Fruit fly (Drosophila melanogaster) whole organism, embryonic: ENCODE data around the gene CG31268.

Experiments used
- Atf-2 ChIP-seq: fragments of 200-800 bp; sonication (Bioruptor generic); optimal IDR thresholded peaks from 2 replicates; lab custom pipeline; 2016; ENCODE audit warnings: missing biosample characterization, missing genetic modification characterization
- B-H1 ChIP-seq: fragments of 200-800 bp; sonication (Bioruptor generic); IDR thresholded peaks from 3 replicates; pipeline ENCODE4 v1.3.6; 2022; ENCODE audit warnings: missing biosample characterization, missing genetic modification characterization
- CG10462 ChIP-seq: fragments of 200-800 bp; sonication (Bioruptor generic); optimal IDR thresholded peaks from 2 replicates; lab custom pipeline; 2016; ENCODE audit warnings: missing biosample characterization, missing genetic modification characterization
- CG11723 ChIP-seq: fragments of 200-800 bp; sonication (Bioruptor generic); optimal IDR thresholded peaks from 2 replicates; lab custom pipeline; 2017; ENCODE audit warnings: missing biosample characterization, mild to moderate bottlenecking, missing genetic modification characterization
- CG13624 ChIP-seq: fragments of 200-800 bp; sonication (Bioruptor generic); optimal IDR thresholded peaks from 2 replicates; lab custom pipeline; 2016; ENCODE audit warnings: missing biosample characterization, missing genetic modification characterization
- CG15073 ChIP-seq: fragments of 200-800 bp; sonication (Bioruptor generic); optimal IDR thresholded peaks from 2 replicates; lab custom pipeline; 2016; ENCODE audit warnings: missing biosample characterization, missing genetic modification characterization
- CG1647 ChIP-seq: fragments of 200-800 bp; sonication (Bioruptor generic); optimal IDR thresholded peaks from 3 replicates; lab custom pipeline; 2016; ENCODE audit warnings: missing biosample characterization, missing genetic modification characterization
- CG17359 ChIP-seq: fragments of 200-800 bp; sonication (Bioruptor generic); optimal IDR thresholded peaks from 3 replicates; lab custom pipeline; 2018; ENCODE audit warnings: missing biosample characterization, mild to moderate bottlenecking, missing genetic modification characterization, moderate library complexity
- CG2712 ChIP-seq: fragments of 200-800 bp; optimal IDR thresholded peaks from 3 replicates; lab custom pipeline; 2019; ENCODE audit warnings: missing biosample characterization, mild to moderate bottlenecking, missing genetic modification characterization, moderate library complexity
- CG34224 ChIP-seq: fragments of 200-800 bp; sonication (Bioruptor generic); IDR thresholded peaks from 3 replicates; pipeline ENCODE4 v1.3.6; 2022; ENCODE audit warnings: missing biosample characterization, missing genetic modification characterization; ENCODE audit not compliant: partially characterized antibody
- CG42726 ChIP-seq: fragments of 200-800 bp; sonication (Bioruptor generic); IDR thresholded peaks from 2 replicates; pipeline ENCODE4 v1.3.6; 2022; ENCODE audit warnings: missing biosample characterization, missing genetic modification characterization; ENCODE audit not compliant: partially characterized antibody
- CG4360 ChIP-seq: fragments of 200-800 bp; sonication (Bioruptor generic); IDR thresholded peaks from 2 replicates; pipeline ENCODE4 v1.3.6; 2022; ENCODE audit warnings: missing biosample characterization, missing genetic modification characterization
- CG4707 ChIP-seq: fragments of 200-800 bp; sonication (Bioruptor generic); optimal IDR thresholded peaks from 2 replicates; lab custom pipeline; 2018; ENCODE audit warnings: missing biosample characterization, mild to moderate bottlenecking, missing genetic modification characterization, moderate library complexity
- CG6175 ChIP-seq: fragments of 200-800 bp; sonication (Bioruptor generic); IDR thresholded peaks from 3 replicates; pipeline ENCODE4 v1.3.6; 2022; ENCODE audit warnings: missing biosample characterization, missing genetic modification characterization
- CG6272 ChIP-seq: fragments of 200-800 bp; sonication (Bioruptor generic); IDR thresholded peaks from 2 replicates; pipeline ENCODE4 v1.3.6; 2022; ENCODE audit warnings: missing biosample characterization, missing genetic modification characterization
- CG6765 ChIP-seq: fragments of 200-800 bp; sonication (Bioruptor generic); optimal IDR thresholded peaks from 3 replicates; lab custom pipeline; 2017; ENCODE audit warnings: missing biosample characterization, mild to moderate bottlenecking, missing genetic modification characterization
- CG7928 ChIP-seq: fragments of 200-800 bp; sonication (Bioruptor generic); optimal IDR thresholded peaks from 2 replicates; lab custom pipeline; 2017; ENCODE audit warnings: missing biosample characterization, mild to moderate bottlenecking, missing genetic modification characterization
- CG7963 ChIP-seq: fragments of 200-800 bp; sonication (Bioruptor generic); IDR thresholded peaks from 3 replicates; pipeline ENCODE4 v1.3.6; 2022; ENCODE audit warnings: missing biosample characterization, missing genetic modification characterization; ENCODE audit not compliant: partially characterized antibody
- CG9215 ChIP-seq: fragments of 200-800 bp; sonication (Bioruptor generic); IDR thresholded peaks from 2 replicates; pipeline ENCODE4 v1.3.6; 2022; ENCODE audit warnings: missing biosample characterization, missing genetic modification characterization
- CG9817 ChIP-seq: fragments of 200-800 bp; sonication (Bioruptor generic); optimal IDR thresholded peaks from 2 replicates; lab custom pipeline; 2018; ENCODE audit warnings: missing biosample characterization, mild to moderate bottlenecking, missing genetic modification characterization, moderate library complexity
- Dref ChIP-seq: fragments of 200-800 bp; sonication (Bioruptor generic); IDR thresholded peaks from 2 replicates; pipeline ENCODE4 v1.3.6; 2022; ENCODE audit warnings: missing biosample characterization, missing genetic modification characterization
- E2f2 ChIP-seq: fragments of 200-800 bp; sonication (Bioruptor generic); IDR thresholded peaks from 2 replicates; pipeline ENCODE4 v1.3.6; 2022; ENCODE audit warnings: missing biosample characterization, missing genetic modification characterization
- Hand ChIP-seq: fragments of 200-800 bp; sonication (Bioruptor generic); optimal IDR thresholded peaks from 2 replicates; lab custom pipeline; 2017; ENCODE audit warnings: mild to moderate bottlenecking, missing biosample characterization, missing genetic modification reagents, missing genetic modification characterization
- Hey ChIP-seq: fragments of 200-800 bp; sonication (Bioruptor generic); optimal IDR thresholded peaks from 3 replicates; lab custom pipeline; 2018; ENCODE audit warnings: missing biosample characterization, mild to moderate bottlenecking, missing genetic modification characterization
- Hr3 ChIP-seq: fragments of 200-800 bp; sonication (Bioruptor generic); optimal IDR thresholded peaks from 3 replicates; lab custom pipeline; 2016; ENCODE audit warnings: missing biosample characterization, missing genetic modification characterization
- MESR4 ChIP-seq: fragments of 200-800 bp; sonication (Bioruptor generic); optimal IDR thresholded peaks from 2 replicates; lab custom pipeline; 2018; ENCODE audit warnings: missing biosample characterization, mild to moderate bottlenecking, missing genetic modification characterization, moderate library complexity
- Meics ChIP-seq: fragments of 200-800 bp; sonication (Bioruptor generic); optimal IDR thresholded peaks from 2 replicates; lab custom pipeline; 2017; ENCODE audit warnings: missing biosample characterization, mild to moderate bottlenecking, missing genetic modification characterization
- Sry-β ChIP-seq: fragments of 200-800 bp; sonication (Bioruptor generic); optimal IDR thresholded peaks from 2 replicates; lab custom pipeline; 2018; ENCODE audit warnings: missing biosample characterization, mild to moderate bottlenecking, missing genetic modification characterization, moderate library complexity
- bab2 ChIP-seq: fragments of 200-800 bp; sonication (Bioruptor generic); optimal IDR thresholded peaks from 2 replicates; lab custom pipeline; 2016; ENCODE audit warnings: missing biosample characterization, missing genetic modification characterization
- cas ChIP-seq: fragments of 200-800 bp; sonication (Bioruptor generic); IDR thresholded peaks from 2 replicates; pipeline ENCODE4 v1.3.6; 2022; ENCODE audit warnings: missing biosample characterization, missing genetic modification characterization
- chif ChIP-seq, 2 experiments: fragments of 200-800 bp; sonication (Bioruptor generic); optimal IDR thresholded peaks; 3 replicates each; lab custom pipeline; 2016; ENCODE audit warnings: missing biosample characterization in 2 of 2, missing genetic modification characterization in 2 of 2
- corto ChIP-seq: fragments of 200-800 bp; sonication (Bioruptor generic); optimal IDR thresholded peaks from 2 replicates; lab custom pipeline; 2016; ENCODE audit warnings: missing biosample characterization, mild to moderate bottlenecking, missing genetic modification characterization, moderate library complexity
- cwo ChIP-seq: fragments of 200-800 bp; sonication (Bioruptor generic); optimal IDR thresholded peaks from 3 replicates; lab custom pipeline; 2017; ENCODE audit warnings: missing biosample characterization, missing genetic modification characterization, mild to moderate bottlenecking, moderate library complexity, missing genetic modification reagents
- disco-r ChIP-seq: fragments of 200-800 bp; sonication (Bioruptor generic); optimal IDR thresholded peaks from 2 replicates; lab custom pipeline; 2016; ENCODE audit warnings: missing biosample characterization, missing genetic modification characterization
- fd102C ChIP-seq: fragments of 200-800 bp; sonication (Bioruptor generic); optimal IDR thresholded peaks from 2 replicates; lab custom pipeline; 2018; ENCODE audit warnings: missing biosample characterization, mild to moderate bottlenecking, missing genetic modification characterization, moderate library complexity
- gcm2 ChIP-seq: fragments of 200-800 bp; sonication (Bioruptor generic); optimal IDR thresholded peaks from 2 replicates; lab custom pipeline; 2016; ENCODE audit warnings: missing biosample characterization, missing genetic modification characterization
- ham ChIP-seq: fragments of 200-800 bp; sonication (Bioruptor generic); IDR thresholded peaks from 2 replicates; pipeline ENCODE4 v1.3.6; 2022; ENCODE audit warnings: missing biosample characterization, missing genetic modification characterization
- luna ChIP-seq: fragments of 200-800 bp; sonication (Bioruptor generic); optimal IDR thresholded peaks from 2 replicates; lab custom pipeline; 2016; ENCODE audit warnings: missing biosample characterization, missing genetic modification characterization
- mirr ChIP-seq: fragments of 200-800 bp; sonication (Bioruptor generic); optimal IDR thresholded peaks from 3 replicates; lab custom pipeline; 2018; ENCODE audit warnings: missing biosample characterization, mild to moderate bottlenecking, missing genetic modification characterization
- oc ChIP-seq: fragments of 200-800 bp; sonication (Bioruptor generic); optimal IDR thresholded peaks from 2 replicates; lab custom pipeline; 2018; ENCODE audit warnings: missing biosample characterization, mild to moderate bottlenecking, missing genetic modification characterization, moderate library complexity
- phol ChIP-seq: fragments of 200-800 bp; sonication (Bioruptor generic); optimal IDR thresholded peaks from 3 replicates; lab custom pipeline; 2018; ENCODE audit warnings: missing biosample characterization, mild to moderate bottlenecking, missing genetic modification characterization, moderate library complexity
- pzg ChIP-seq: fragments of 200-800 bp; sonication (Bioruptor generic); optimal IDR thresholded peaks from 3 replicates; lab custom pipeline; 2018; ENCODE audit warnings: missing biosample characterization, mild to moderate bottlenecking, missing genetic modification characterization, moderate library complexity
- schlank ChIP-seq: fragments of 200-800 bp; sonication (Bioruptor generic); optimal IDR thresholded peaks from 2 replicates; lab custom pipeline; 2018; ENCODE audit warnings: missing biosample characterization, mild to moderate bottlenecking, missing genetic modification characterization
- slp2 ChIP-seq: fragments of 200-800 bp; sonication (Bioruptor generic); optimal IDR thresholded peaks from 2 replicates; lab custom pipeline; 2016; ENCODE audit warnings: missing biosample characterization, missing genetic modification characterization
- sqz ChIP-seq: fragments of 200-800 bp; sonication (Bioruptor generic); optimal IDR thresholded peaks from 3 replicates; lab custom pipeline; 2018; ENCODE audit warnings: missing biosample characterization, mild to moderate bottlenecking, missing genetic modification characterization
- tgo ChIP-seq: fragments of 200-800 bp; sonication (Bioruptor generic); IDR thresholded peaks from 3 replicates; pipeline ENCODE4 v1.3.6; 2022; ENCODE audit warnings: missing biosample characterization, missing genetic modification characterization
- tin ChIP-seq: fragments of 200-800 bp; sonication (Bioruptor generic); optimal IDR thresholded peaks from 3 replicates; lab custom pipeline; 2016; ENCODE audit warnings: missing biosample characterization, missing genetic modification characterization
- vfl ChIP-seq: fragments of 200-800 bp; sonication (Bioruptor generic); optimal IDR thresholded peaks from 2 replicates; lab custom pipeline; 2016; ENCODE audit warnings: missing biosample characterization, missing genetic modification characterization
- vvl ChIP-seq: fragments of 200-800 bp; sonication (Bioruptor generic); IDR thresholded peaks from 2 replicates; pipeline ENCODE4 v1.3.6; 2022; ENCODE audit warnings: missing biosample characterization, missing genetic modification characterization

CG31268 gene

DNA sequence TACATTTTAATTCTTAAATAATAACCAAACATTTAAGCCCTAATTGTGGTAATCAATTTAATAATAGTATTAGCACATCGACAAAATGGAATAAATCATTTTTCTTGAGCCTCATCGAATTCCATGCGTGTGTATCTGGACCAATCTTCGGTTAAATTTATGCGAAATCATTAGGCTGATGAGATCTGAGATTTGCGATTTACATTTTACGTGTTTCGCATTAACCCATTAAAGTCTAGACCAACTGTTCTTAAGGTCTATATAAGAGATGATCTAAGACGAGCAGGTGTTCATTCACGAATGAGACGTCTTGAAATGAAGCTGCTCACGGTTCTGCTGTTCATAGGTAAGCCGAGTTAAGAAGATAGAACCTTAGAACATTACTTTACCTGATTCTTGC lies at the start of gene CG31268:
TSS of gene CG31268 (plus strand) at position 301 of the 400 bp plus-strand sequence.
- TF ChIP-seq cas (GFP tag; lab: Robert Waterston, UW) (no peak), Sry-β (GFP tag; lab: Kevin White, UChicago) (no peak), CG15073 (GFP tag; lab: Kevin White, UChicago) (no peak), CG4360 (GFP tag; lab: Robert Waterston, UW) (no peak), pzg (GFP tag; lab: Kevin White, UChicago) (no peak), disco-r (GFP tag; lab: Kevin White, UChicago) (no peak), schlank (tag; lab: Kevin White, UChicago) (no peak), CG9817 (tag; lab: Kevin White, UChicago) (no peak), CG7963 (GFP tag; lab: Robert Waterston, UW) (no peak), mirr (GFP tag; lab: Kevin White, UChicago) (no peak), Dref (GFP tag; lab: Robert Waterston, UW) (no peak), CG9215 (GFP tag; lab: Robert Waterston, UW) (no peak), tin (GFP tag; lab: Kevin White, UChicago) (no peak), gcm2 (GFP tag; lab: Kevin White, UChicago) (no peak), CG2712 (tag; lab: Kevin White, UChicago) (no peak), phol (tag; lab: Kevin White, UChicago) (no peak), ham (GFP tag; lab: Robert Waterston, UW) (no peak), tgo (GFP tag; lab: Robert Waterston, UW) (no peak), CG34224 (GFP tag; lab: Robert Waterston, UW) (no peak)

DNA sequence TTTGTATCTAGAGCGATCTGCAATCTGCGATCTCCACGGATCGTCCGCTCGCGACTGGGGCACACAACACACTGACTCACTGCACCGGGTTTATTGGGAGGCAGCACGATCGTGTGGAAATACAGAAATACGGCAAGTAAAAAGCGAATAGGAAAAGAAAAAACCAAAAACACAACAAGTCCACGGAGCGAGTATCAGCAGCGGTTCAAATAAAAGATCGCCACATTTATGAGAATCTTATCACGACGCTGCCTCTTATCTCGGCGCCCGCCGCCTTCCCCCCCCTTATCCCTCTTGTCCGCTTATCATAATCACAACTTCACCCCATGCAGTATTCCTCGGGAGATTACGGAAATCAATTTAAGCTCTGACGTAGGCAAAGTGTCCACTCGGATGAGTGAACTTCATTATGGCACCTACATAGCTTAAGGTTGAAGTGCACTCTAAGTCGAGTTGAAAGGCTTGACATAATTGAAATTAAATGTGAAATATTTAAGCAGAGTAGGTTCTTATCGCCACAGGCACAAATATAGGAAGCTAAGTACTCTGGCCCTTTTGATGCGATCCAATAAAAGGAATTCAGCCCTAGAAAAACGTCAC lies 49.4 kb upstream of the CG31268 start, which contains the start of gene AhcyL2:
TSS of gene AhcyL2 (minus strand) at position 51 of the 600 bp plus-strand sequence.
- no peak for TF ChIP-seq CG6272 (GFP tag; lab: Robert Waterston, UW)
- TF ChIP-seq oc, result no peak
- TF ChIP-seq CG42726 (GFP tag; lab: Robert Waterston, UW), result no peak
- no peak for TF ChIP-seq sqz (GFP tag; lab: Kevin White, UChicago)
- TF ChIP-seq schlank (tag; lab: Kevin White, UChicago), result no peak
- no peak for TF ChIP-seq CG1647
- no peak for TF ChIP-seq corto (GFP tag; lab: Kevin White, UChicago)
- TF ChIP-seq Meics (GFP tag; lab: Kevin White, UChicago), result peak; percentile 1
- TF ChIP-seq E2f2 (GFP tag; lab: Robert Waterston, UW), result no peak
- no peak for TF ChIP-seq fd102C (GFP tag; lab: Kevin White, UChicago)
- no peak for TF ChIP-seq CG11723 (GFP tag; lab: Kevin White, UChicago)
- no peak for TF ChIP-seq CG7963 (GFP tag; lab: Robert Waterston, UW)
- peak; percentile 42 for TF ChIP-seq cwo (GFP tag; lab: Kevin White, UChicago)
- TF ChIP-seq CG10462, result no peak
- TF ChIP-seq CG4360 (GFP tag; lab: Robert Waterston, UW), result no peak
- no peak for TF ChIP-seq CG6765 (GFP tag; lab: Kevin White, UChicago)
- TF ChIP-seq CG7928, result no peak
- no peak for TF ChIP-seq CG13624 (GFP tag; lab: Kevin White, UChicago)
- TF ChIP-seq vfl, result no peak
- TF ChIP-seq CG6175 (GFP tag; lab: Robert Waterston, UW), result peak; percentile 61; the same call in 1 of the 3 replicates
- TF ChIP-seq Hand (GFP tag; lab: Kevin White, UChicago), result no peak
- no peak for TF ChIP-seq bab2 (GFP tag; lab: Kevin White, UChicago)
- TF ChIP-seq MESR4 (GFP tag; lab: Kevin White, UChicago), result no peak
- no peak for TF ChIP-seq Hr3 (GFP tag; lab: Kevin White, UChicago)
- TF ChIP-seq slp2 (GFP tag; lab: Kevin White, UChicago), result no peak
- TF ChIP-seq chif (GFP tag; optimal IDR thresholded peaks at IDR 0.05; lab: Kevin White, UChicago), result no peak
- TF ChIP-seq B-H1 (GFP tag; lab: Robert Waterston, UW), result no peak
- TF ChIP-seq Atf-2 (GFP tag; lab: Kevin White, UChicago), result no peak
- no peak for TF ChIP-seq CG17359 (tag; lab: Kevin White, UChicago)
- no peak for TF ChIP-seq CG4707
- TF ChIP-seq vvl (GFP tag; lab: Robert Waterston, UW), result no peak
- peak; percentile 93 for TF ChIP-seq Hey (tag; lab: Kevin White, UChicago)
- TF ChIP-seq luna (GFP tag; lab: Kevin White, UChicago), result no peak
